Fruit fly (Drosophila melanogaster) Kc167 (cell line): ENCODE data around the gene Abca3.

Experiments used
- Myc ChIP-seq: fragments of >200 bp; optimal IDR thresholded peaks from 2 replicates; lab custom pipeline; 2017; ENCODE audit warnings: missing external identifiers
- Sin3A ChIP-seq: fragments of >200 bp; optimal IDR thresholded peaks from 2 replicates; lab custom pipeline; 2018; ENCODE audit warnings: missing external identifiers
- insv ChIP-seq: fragments of >200 bp; optimal IDR thresholded peaks from 3 replicates; lab custom pipeline; 2018; ENCODE audit warnings: missing external identifiers
- psq ChIP-seq: fragments of >200 bp; optimal IDR thresholded peaks from 2 replicates; lab custom pipeline; 2017; ENCODE audit warnings: missing external identifiers
- ttk ChIP-seq: sonication (Bioruptor generic); optimal IDR thresholded peaks from 2 replicates; lab custom pipeline; 2017; ENCODE audit warnings: missing external identifiers

DNA sequence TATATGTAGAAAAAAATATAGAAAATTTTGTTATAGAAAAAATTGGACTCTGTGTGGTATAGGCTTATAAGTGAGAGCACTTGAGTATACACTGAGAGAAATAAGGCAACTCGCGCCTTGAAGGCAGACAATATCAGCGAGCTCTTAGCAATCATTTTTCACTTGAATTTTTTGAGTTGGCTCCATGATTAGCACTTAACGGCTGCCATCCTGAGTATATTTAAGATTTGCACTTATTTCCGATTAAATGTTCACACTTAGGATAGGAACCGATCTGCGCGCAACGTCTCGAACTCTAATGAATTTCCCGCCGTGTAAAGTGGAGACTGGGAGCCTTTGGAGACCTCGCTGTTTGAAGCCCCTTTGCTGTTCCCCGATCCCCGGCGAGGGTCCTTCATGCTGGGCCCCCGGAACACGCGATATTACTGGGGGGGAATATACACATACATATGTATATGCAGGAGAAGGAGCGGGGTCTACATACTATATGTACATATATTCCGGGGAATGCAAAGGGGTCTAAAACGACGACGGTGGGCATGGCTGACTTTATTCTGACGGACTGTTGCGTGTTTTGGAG, 27.1 kb downstream of the Abca3 start:
- no peak for TF ChIP-seq ttk (lab: Kevin White, UChicago)
- no peak for TF ChIP-seq insv (lab: Kevin White, UChicago)
- TF ChIP-seq Sin3A (lab: Kevin White, UChicago): no peak
- no peak for TF ChIP-seq psq
- TF ChIP-seq Myc (lab: Kevin White, UChicago): no peak
